Fruit fly (Drosophila melanogaster) whole organism, embryonic: ENCODE measurements around the gene CG6005.
A peak's percentile ranks its signal among the peaks of the same experiment; 100 is the strongest.

Source experiments
- Atf6 ChIP-seq: fragments of 200-800 bp; sonication (Bioruptor generic); IDR thresholded peaks from 2 replicates; pipeline ENCODE4 v1.3.6; 2022; ENCODE audit warnings: missing biosample characterization, missing genetic modification characterization
- BEAF-32 ChIP-seq: fragments of 200-800 bp; sonication (Bioruptor generic); optimal IDR thresholded peaks from 3 replicates; lab custom pipeline; 2017; ENCODE audit warnings: missing biosample characterization, missing genetic modification characterization, mild to moderate bottlenecking, moderate library complexity, missing genetic modification reagents
- CG10147 ChIP-seq: fragments of 200-800 bp; sonication (Bioruptor generic); optimal IDR thresholded peaks from 2 replicates; lab custom pipeline; 2019; ENCODE audit warnings: missing biosample characterization, mild to moderate bottlenecking, missing genetic modification characterization, moderate library complexity
- CG10565 ChIP-seq: fragments of 200-800 bp; sonication (Bioruptor generic); optimal IDR thresholded peaks from 3 replicates; lab custom pipeline; 2016; ENCODE audit warnings: missing biosample characterization, mild to moderate bottlenecking, missing genetic modification characterization
- CG11560 ChIP-seq: fragments of 200-800 bp; sonication (Bioruptor generic); IDR thresholded peaks from 3 replicates; pipeline ENCODE4 v1.3.6; 2022; ENCODE audit warnings: missing biosample characterization, missing genetic modification characterization
- CG13123 ChIP-seq: fragments of 200-800 bp; sonication (Bioruptor generic); optimal IDR thresholded peaks from 2 replicates; lab custom pipeline; 2016; ENCODE audit warnings: missing biosample characterization, missing genetic modification characterization
- CG13287 ChIP-seq: fragments of 200-800 bp; sonication (Bioruptor generic); IDR thresholded peaks from 2 replicates; pipeline ENCODE4 v1.3.6; 2022; ENCODE audit warnings: missing biosample characterization, missing genetic modification characterization; ENCODE audit not compliant: partially characterized antibody
- CG13624 ChIP-seq: fragments of 200-800 bp; sonication (Bioruptor generic); optimal IDR thresholded peaks from 2 replicates; lab custom pipeline; 2016; ENCODE audit warnings: missing biosample characterization, missing genetic modification characterization
- CG14965 ChIP-seq: fragments of 200-800 bp; sonication (Bioruptor generic); optimal IDR thresholded peaks from 2 replicates; lab custom pipeline; 2016; ENCODE audit warnings: missing biosample characterization, missing genetic modification characterization, borderline replicate concordance
- CG15514 ChIP-seq: fragments of 200-800 bp; sonication (Bioruptor generic); optimal IDR thresholded peaks from 3 replicates; lab custom pipeline; 2017; ENCODE audit warnings: missing biosample characterization, missing genetic modification characterization, mild to moderate bottlenecking, moderate library complexity, missing genetic modification reagents
- CG1792 ChIP-seq: fragments of 200-800 bp; sonication (Bioruptor generic); optimal IDR thresholded peaks from 2 replicates; lab custom pipeline; 2016; ENCODE audit warnings: missing biosample characterization, missing genetic modification characterization
- CG30403 ChIP-seq: fragments of 200-800 bp; sonication (Bioruptor generic); optimal IDR thresholded peaks from 3 replicates; lab custom pipeline; 2016; ENCODE audit warnings: missing biosample characterization, missing genetic modification characterization
- CG32772 ChIP-seq: fragments of 200-800 bp; sonication (Bioruptor generic); IDR thresholded peaks from 2 replicates; pipeline ENCODE4 v1.3.6; 2022; ENCODE audit warnings: missing biosample characterization, missing genetic modification characterization
- CG33213 ChIP-seq: fragments of 200-800 bp; sonication (Bioruptor generic); optimal IDR thresholded peaks from 3 replicates; lab custom pipeline; 2016; ENCODE audit warnings: missing biosample characterization, missing genetic modification characterization
- CG3847 ChIP-seq: fragments of 200-800 bp; sonication (Bioruptor generic); IDR thresholded peaks from 2 replicates; pipeline ENCODE4 v1.3.6; 2022; ENCODE audit warnings: missing biosample characterization, missing genetic modification characterization
- CG4820 ChIP-seq: fragments of 200-800 bp; sonication (Bioruptor generic); optimal IDR thresholded peaks from 3 replicates; lab custom pipeline; 2016; ENCODE audit warnings: missing biosample characterization, missing genetic modification characterization
- CG5953 ChIP-seq: fragments of 200-800 bp; sonication (Bioruptor generic); IDR thresholded peaks from 2 replicates; pipeline ENCODE4 v1.3.6; 2022; ENCODE audit warnings: missing biosample characterization, missing genetic modification characterization
- CG6254 ChIP-seq: fragments of 200-800 bp; sonication (Bioruptor generic); optimal IDR thresholded peaks from 3 replicates; lab custom pipeline; 2017; ENCODE audit warnings: mild to moderate bottlenecking, missing biosample characterization, missing genetic modification reagents, missing genetic modification characterization
- CG6765 ChIP-seq: fragments of 200-800 bp; sonication (Bioruptor generic); optimal IDR thresholded peaks from 3 replicates; lab custom pipeline; 2017; ENCODE audit warnings: missing biosample characterization, mild to moderate bottlenecking, missing genetic modification characterization
- CG6854 ChIP-seq: fragments of 200-800 bp; sonication (Bioruptor generic); optimal IDR thresholded peaks from 3 replicates; lab custom pipeline; 2017; ENCODE audit warnings: missing biosample characterization, mild to moderate bottlenecking, missing genetic modification characterization
- CG8281 ChIP-seq: fragments of 200-800 bp; sonication (Bioruptor generic); optimal IDR thresholded peaks from 2 replicates; lab custom pipeline; 2018; ENCODE audit warnings: missing biosample characterization, mild to moderate bottlenecking, missing genetic modification characterization, moderate library complexity
- CG8924 ChIP-seq: fragments of 200-800 bp; optimal IDR thresholded peaks from 3 replicates; lab custom pipeline; 2019; ENCODE audit warnings: missing biosample characterization, mild to moderate bottlenecking, missing genetic modification characterization, moderate library complexity
- CG9437 ChIP-seq: fragments of 200-800 bp; sonication (Bioruptor generic); optimal IDR thresholded peaks from 2 replicates; lab custom pipeline; 2018; ENCODE audit warnings: missing biosample characterization, mild to moderate bottlenecking, missing genetic modification characterization
- CG9797 ChIP-seq: fragments of 200-800 bp; sonication (Bioruptor generic); optimal IDR thresholded peaks from 3 replicates; lab custom pipeline; 2018; ENCODE audit warnings: missing biosample characterization, mild to moderate bottlenecking, missing genetic modification characterization
- Dfd ChIP-seq, 2 experiments: fragments of >200 bp; optimal IDR thresholded peaks; 2 replicates each; lab custom pipeline; 2017; ENCODE audit warnings: missing biosample characterization in 2 of 2, missing genetic modification characterization in 2 of 2
- E2f1 ChIP-seq: fragments of 200-800 bp; sonication (Bioruptor generic); IDR thresholded peaks from 2 replicates; pipeline ENCODE4 v1.3.6; 2022; ENCODE audit warnings: missing biosample characterization, missing genetic modification characterization
- Hmr ChIP-seq: fragments of 200-800 bp; sonication (Bioruptor generic); optimal IDR thresholded peaks from 3 replicates; lab custom pipeline; 2017; ENCODE audit warnings: mild to moderate bottlenecking, missing biosample characterization, missing genetic modification reagents, missing genetic modification characterization
- Hr39 ChIP-seq: fragments of >200 bp; optimal IDR thresholded peaks from 2 replicates; lab custom pipeline; 2017
- Lpt ChIP-seq: fragments of >200 bp; optimal IDR thresholded peaks from 2 replicates; lab custom pipeline; 2018; ENCODE audit warnings: missing biosample characterization, missing genetic modification characterization
- Meics ChIP-seq: fragments of 200-800 bp; sonication (Bioruptor generic); optimal IDR thresholded peaks from 2 replicates; lab custom pipeline; 2017; ENCODE audit warnings: missing biosample characterization, mild to moderate bottlenecking, missing genetic modification characterization
- NC2β ChIP-seq: fragments of 200-800 bp; sonication (Bioruptor generic); optimal IDR thresholded peaks from 2 replicates; lab custom pipeline; 2016; ENCODE audit warnings: missing biosample characterization, missing genetic modification characterization
- Sry-β ChIP-seq: fragments of 200-800 bp; sonication (Bioruptor generic); optimal IDR thresholded peaks from 2 replicates; lab custom pipeline; 2018; ENCODE audit warnings: missing biosample characterization, mild to moderate bottlenecking, missing genetic modification characterization, moderate library complexity
- Usf ChIP-seq: fragments of 200-800 bp; sonication (Bioruptor generic); optimal IDR thresholded peaks from 2 replicates; lab custom pipeline; 2017; ENCODE audit warnings: missing genotype, missing biosample characterization, missing genetic modification characterization
- YL-1 ChIP-seq: fragments of 200-800 bp; sonication (Bioruptor generic); optimal IDR thresholded peaks from 3 replicates; lab custom pipeline; 2017; ENCODE audit warnings: missing biosample characterization, mild to moderate bottlenecking, missing genetic modification characterization
- ase ChIP-seq: fragments of 200-800 bp; sonication (Bioruptor generic); IDR thresholded peaks from 3 replicates; pipeline ENCODE4 v1.3.6; 2022; ENCODE audit warnings: missing biosample characterization, missing genetic modification characterization
- bcd ChIP-seq: fragments of 200-800 bp; sonication (Bioruptor generic); optimal IDR thresholded peaks from 2 replicates; lab custom pipeline; 2017; ENCODE audit warnings: missing biosample characterization, mild to moderate bottlenecking, missing genetic modification characterization
- cato ChIP-seq: fragments of 200-800 bp; sonication (Bioruptor generic); optimal IDR thresholded peaks from 2 replicates; lab custom pipeline; 2016; ENCODE audit warnings: missing biosample characterization, missing genetic modification characterization, borderline replicate concordance
- esg ChIP-seq: fragments of 200-800 bp; sonication (Bioruptor generic); conservative IDR thresholded peaks from 2 replicates; pipeline ENCODE4 v1.3.6; 2022; ENCODE audit warnings: missing biosample characterization, missing genetic modification characterization
- eyg ChIP-seq: fragments of 200-800 bp; sonication (Bioruptor generic); optimal IDR thresholded peaks from 3 replicates; lab custom pipeline; 2016; ENCODE audit warnings: missing biosample characterization, missing genetic modification characterization
- fru ChIP-seq: fragments of >200 bp; optimal IDR thresholded peaks from 2 replicates; lab custom pipeline; 2017
- gro ChIP-seq: fragments of 200-800 bp; sonication (Bioruptor generic); optimal IDR thresholded peaks from 2 replicates; lab custom pipeline; 2016; ENCODE audit warnings: missing biosample characterization, missing genetic modification characterization
- jumu ChIP-seq: fragments of 200-800 bp; sonication (Bioruptor generic); optimal IDR thresholded peaks from 3 replicates; lab custom pipeline; 2016; ENCODE audit warnings: missing biosample characterization, missing genetic modification characterization
- lov ChIP-seq, 2 experiments: fragments of 200-800 bp in 1 of 2; fragments of >200 bp in 1 of 2; sonication (Bioruptor generic) in 1 of 2; IDR thresholded peaks in 1 of 2; optimal IDR thresholded peaks in 1 of 2; 2 replicates in 1 of 2; 3 replicates in 1 of 2; pipeline versions ENCODE4 v1.3.6 to Lab custom; 2017 to 2022; ENCODE audit warnings: missing biosample characterization in 1 of 2, missing genetic modification characterization in 1 of 2
- salm ChIP-seq: fragments of 200-800 bp; sonication (Bioruptor generic); optimal IDR thresholded peaks from 2 replicates; lab custom pipeline; 2018; ENCODE audit warnings: missing biosample characterization, mild to moderate bottlenecking, missing genetic modification characterization
- slbo ChIP-seq: fragments of 200-800 bp; sonication (Bioruptor generic); IDR thresholded peaks from 2 replicates; pipeline ENCODE4 v1.3.6; 2022; ENCODE audit warnings: missing biosample characterization, missing genetic modification characterization
- sr ChIP-seq: fragments of 200-800 bp; sonication (Bioruptor generic); IDR thresholded peaks from 3 replicates; pipeline ENCODE4 v1.3.6; 2022; ENCODE audit warnings: missing biosample characterization, missing genetic modification characterization
- tio ChIP-seq: fragments of 200-800 bp; sonication (Bioruptor generic); optimal IDR thresholded peaks from 2 replicates; lab custom pipeline; 2017; ENCODE audit warnings: missing biosample characterization, missing genetic modification characterization, inconsistent platforms
- trh ChIP-seq: fragments of 200-800 bp; sonication (Bioruptor generic); optimal IDR thresholded peaks from 2 replicates; lab custom pipeline; 2016; ENCODE audit warnings: missing biosample characterization, missing genetic modification characterization
- wdn ChIP-seq: fragments of 200-800 bp; sonication (Bioruptor generic); IDR thresholded peaks from 2 replicates; pipeline ENCODE4 v1.3.6; 2022; ENCODE audit warnings: missing biosample characterization, missing genetic modification characterization
- zen2 ChIP-seq: fragments of 200-800 bp; sonication (Bioruptor generic); IDR thresholded peaks from 3 replicates; pipeline ENCODE4 v1.3.6; 2022; ENCODE audit warnings: missing biosample characterization, missing genetic modification characterization; ENCODE audit not compliant: partially characterized antibody
- zfh1 ChIP-seq: fragments of 200-800 bp; sonication (Bioruptor generic); IDR thresholded peaks from 3 replicates; pipeline ENCODE4 v1.3.6; 2022; ENCODE audit warnings: missing biosample characterization, missing genetic modification characterization

Gene CG6005

DNA sequence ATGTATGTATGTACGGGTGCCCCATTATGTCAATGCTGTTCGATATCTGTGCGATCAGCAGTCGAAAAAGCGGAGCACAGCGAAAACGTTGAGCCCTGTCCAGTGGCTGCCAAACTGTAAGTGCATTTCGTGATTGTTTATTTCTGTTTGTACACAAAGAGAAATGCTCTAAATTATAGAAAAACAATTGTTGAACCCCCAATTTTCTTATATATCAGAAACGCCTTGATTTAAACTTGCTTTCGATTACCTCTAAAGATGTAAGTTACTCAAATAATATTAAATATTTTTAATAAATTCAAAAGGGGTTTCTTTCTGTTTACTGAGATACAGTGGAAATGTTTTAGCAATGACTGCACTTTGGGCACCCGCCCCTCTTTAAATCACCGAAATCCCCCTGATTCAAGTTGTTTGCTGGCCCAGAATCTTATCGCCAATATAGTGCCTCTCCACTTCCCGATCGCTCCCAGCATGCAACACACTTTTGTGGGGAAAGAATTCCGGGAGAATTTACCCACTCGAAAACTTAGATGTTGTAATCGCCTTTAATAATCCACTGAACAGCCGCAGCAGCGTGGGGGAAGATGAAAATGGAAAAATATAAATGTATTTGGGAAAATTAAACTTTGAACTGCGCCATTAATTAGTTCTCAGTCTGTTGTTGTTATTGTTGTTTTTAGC is 8.9 kb downstream of the CG6005 start (continued):
- peak; percentile 15 for TF ChIP-seq CG10147 (GFP tag; lab: Kevin White, UChicago)
- TF ChIP-seq fru (lab: Kevin White, UChicago): no peak
- no peak for TF ChIP-seq esg (GFP tag; lab: Robert Waterston, UW)
- no peak for TF ChIP-seq Hr39
- TF ChIP-seq ase (GFP tag; lab: Robert Waterston, UW): no peak
- TF ChIP-seq CG14965 (GFP tag; lab: Kevin White, UChicago): no peak
- TF ChIP-seq Sry-β (GFP tag; lab: Kevin White, UChicago): no peak
- no peak for TF ChIP-seq CG33213 (GFP tag; lab: Kevin White, UChicago)
- TF ChIP-seq YL-1 (GFP tag; lab: Kevin White, UChicago): no peak
- TF ChIP-seq sr (GFP tag; lab: Robert Waterston, UW): no peak
- TF ChIP-seq Meics (GFP tag; lab: Kevin White, UChicago): no peak
- TF ChIP-seq cato (GFP tag; lab: Kevin White, UChicago): no peak
- TF ChIP-seq CG15514 (GFP tag; lab: Kevin White, UChicago): no peak
- TF ChIP-seq bcd (GFP tag; lab: Kevin White, UChicago): no peak
- TF ChIP-seq CG6854 (GFP tag; lab: Kevin White, UChicago): no peak
- TF ChIP-seq trh (GFP tag; lab: Kevin White, UChicago): no peak
- peak; percentile 60 for TF ChIP-seq E2f1 (GFP tag; lab: Robert Waterston, UW)
- TF ChIP-seq NC2β (GFP tag; lab: Kevin White, UChicago): no peak
- TF ChIP-seq Atf6: no peak
- no peak for TF ChIP-seq CG13123 (GFP tag; lab: Kevin White, UChicago)
- TF ChIP-seq CG10565: no peak
- TF ChIP-seq lov (optimal IDR thresholded peaks at IDR 0.05; lab: Kevin White, UChicago): no peak
- TF ChIP-seq lov (GFP tag; IDR thresholded peaks at IDR 0.05; lab: Robert Waterston, UW): no peak
- no peak for TF ChIP-seq gro (GFP tag; lab: Kevin White, UChicago)
- TF ChIP-seq CG9437 (GFP tag; lab: Kevin White, UChicago): peak; percentile 20
- no peak for TF ChIP-seq CG13624 (GFP tag; lab: Kevin White, UChicago)
- TF ChIP-seq CG8924 (tag; lab: Kevin White, UChicago): peak; percentile 50
- no peak for TF ChIP-seq CG11560 (tag; lab: Robert Waterston, UW)
- no peak for TF ChIP-seq salm (tag; lab: Kevin White, UChicago)
- no peak for TF ChIP-seq jumu (GFP tag; lab: Kevin White, UChicago)
- no peak for TF ChIP-seq CG8281
- no peak for TF ChIP-seq wdn (GFP tag; lab: Robert Waterston, UW)
- no peak for TF ChIP-seq CG9797 (GFP tag; lab: Kevin White, UChicago)
- no peak for TF ChIP-seq BEAF-32 (GFP tag; lab: Kevin White, UChicago)
- no peak for TF ChIP-seq zen2 (GFP tag; lab: Robert Waterston, UW)
- TF ChIP-seq CG32772 (GFP tag; lab: Robert Waterston, UW): peak; percentile 67; the same call in 1 of the 2 replicates
- TF ChIP-seq Lpt (GFP tag; lab: Kevin White, UChicago): no peak
- TF ChIP-seq CG1792 (GFP tag; lab: Kevin White, UChicago): no peak
- no peak for TF ChIP-seq Hmr (GFP tag; lab: Kevin White, UChicago)
- no peak for TF ChIP-seq eyg (GFP tag; lab: Kevin White, UChicago)
- no peak for TF ChIP-seq Dfd (GFP tag; optimal IDR thresholded peaks at IDR 0.05; lab: Kevin White, UChicago)
- peak; percentile 70 for TF ChIP-seq zfh1
- no peak for TF ChIP-seq tio (GFP tag; lab: Kevin White, UChicago)
- TF ChIP-seq CG4820 (GFP tag; lab: Kevin White, UChicago): peak; percentile 25
- TF ChIP-seq CG13287 (GFP tag; lab: Robert Waterston, UW): no peak
- TF ChIP-seq CG3847 (GFP tag; lab: Robert Waterston, UW): no peak
- TF ChIP-seq CG6765: no peak
- TF ChIP-seq CG5953 (GFP tag; lab: Robert Waterston, UW): no peak; the same call in 1 of the 2 replicates
- peak; percentile 31 for TF ChIP-seq CG30403 (GFP tag; lab: Kevin White, UChicago)
- TF ChIP-seq slbo (GFP tag; lab: Robert Waterston, UW): peak; percentile 21; the same call in 1 of the 2 replicates
- TF ChIP-seq Usf (GFP tag; lab: Kevin White, UChicago): no peak
- TF ChIP-seq CG6254: peak; percentile 59
